Worm (Caenorhabditis elegans): ENCODE measurements around the gene stip-1.

ce11 chrII:10370826-10371225, 21.0 kb upstream of the stip-1 start:
- TF ChIP-seq tra-1 (GFP tag; IDR thresholded peaks at IDR 0.05): no peak
- TF ChIP-seq ztf-11 (tag; optimal IDR thresholded peaks at IDR 0.05): no peak
- TF ChIP-seq dpl-1 (GFP tag; optimal IDR thresholded peaks at IDR 0.05): no peak
- no peak for TF ChIP-seq pqm-1 (tag; optimal IDR thresholded peaks at IDR 0.05)

All from whole organism, L4 larva.